Worm (Caenorhabditis elegans) whole organism, young adult: ENCODE measurements around the gene H20E11.2.
A peak's percentile ranks its signal among the peaks of the same experiment; 100 is the strongest.

Experiments
- D2030.7 ChIP-seq: fragments of 200-800 bp; sonication (Bioruptor generic); IDR thresholded peaks from 2 replicates; pipeline ENCODE4 v1.3.6; 2022; ENCODE audit warnings: missing genetic modification reagents, missing genetic modification characterization, missing compliant biosample characterization
- F33H1.4 ChIP-seq: fragments of 200-800 bp; sonication (Bioruptor generic); IDR thresholded peaks from 2 replicates; pipeline ENCODE4 v1.3.6; 2022; ENCODE audit warnings: missing genetic modification reagents, missing genetic modification characterization, missing compliant biosample characterization
- F39B2.1 ChIP-seq: fragments of 200-800 bp; sonication (Bioruptor generic); IDR thresholded peaks from 2 replicates; pipeline ENCODE4 v1.3.6; 2022; ENCODE audit warnings: missing genetic modification reagents, missing genetic modification characterization, missing compliant biosample characterization
- F49E8.2 ChIP-seq: sonication (generic microtip); optimal IDR thresholded peaks from 3 replicates; lab custom pipeline; 2017; ENCODE audit warnings: missing genetic modification characterization, mild to moderate bottlenecking, missing compliant biosample characterization, antibody characterized with exemption, moderate library complexity; ENCODE audit not compliant: insufficient read depth
- F52B5.7 ChIP-seq: sonication (generic microtip); optimal IDR thresholded peaks from 2 replicates; lab custom pipeline; 2016; ENCODE audit warnings: mild to moderate bottlenecking, missing genetic modification characterization, missing compliant biosample characterization
- T26A5.8 ChIP-seq: sonication (generic microtip); optimal IDR thresholded peaks from 2 replicates; lab custom pipeline; 2016; ENCODE audit warnings: missing genetic modification characterization, missing compliant biosample characterization
- Y53G8AR.9 ChIP-seq: fragments of 200-800 bp; sonication (Bioruptor generic); conservative IDR thresholded peaks from 2 replicates; pipeline ENCODE4 v1.3.6; 2022; ENCODE audit warnings: missing genetic modification reagents, missing genetic modification characterization, missing compliant biosample characterization
- ZK185.1 ChIP-seq: sonication (generic microtip); optimal IDR thresholded peaks from 2 replicates; lab custom pipeline; 2016; ENCODE audit warnings: mild to moderate bottlenecking, missing genetic modification characterization, missing compliant biosample characterization; ENCODE audit not compliant: poor library complexity, severe bottlenecking
- aptf-2 ChIP-seq: fragments of 200-800 bp; sonication (Bioruptor generic); conservative IDR thresholded peaks from 2 replicates; pipeline ENCODE4 v1.3.6; 2022; ENCODE audit warnings: missing genetic modification reagents, missing genetic modification characterization, missing compliant biosample characterization
- aptf-3 ChIP-seq: fragments of 200-800 bp; sonication (Bioruptor generic); IDR thresholded peaks from 2 replicates; pipeline ENCODE4 v1.3.6; 2022; ENCODE audit warnings: missing genetic modification characterization, missing compliant biosample characterization
- bed-2 ChIP-seq: fragments of 200-800 bp; sonication (Bioruptor generic); IDR thresholded peaks from 2 replicates; pipeline ENCODE4 v1.3.6; 2022; ENCODE audit warnings: missing genetic modification reagents, missing genetic modification characterization, missing compliant biosample characterization
- cebp-2 ChIP-seq: fragments of 200-800 bp; sonication (Bioruptor generic); IDR thresholded peaks from 2 replicates; pipeline ENCODE4 v1.3.6; 2022; ENCODE audit warnings: missing genetic modification characterization, missing compliant biosample characterization
- ceh-40 ChIP-seq: fragments of 200-800 bp; sonication (Bioruptor generic); IDR thresholded peaks from 2 replicates; pipeline ENCODE4 v1.3.6; 2022; ENCODE audit warnings: missing genetic modification characterization, missing compliant biosample characterization
- ceh-58 ChIP-seq: fragments of 200-800 bp; sonication (Bioruptor generic); IDR thresholded peaks from 2 replicates; pipeline ENCODE4 v1.3.6; 2022; ENCODE audit warnings: missing genetic modification characterization, missing compliant biosample characterization
- ceh-91 ChIP-seq: fragments of 200-800 bp; sonication (Bioruptor generic); IDR thresholded peaks from 2 replicates; pipeline ENCODE4 v1.3.6; 2022; ENCODE audit warnings: missing genetic modification reagents, missing genetic modification characterization, missing compliant biosample characterization
- die-1 ChIP-seq: sonication (generic microtip); optimal IDR thresholded peaks from 2 replicates; lab custom pipeline; 2016; ENCODE audit warnings: missing genotype, mild to moderate bottlenecking, missing genetic modification characterization, missing compliant biosample characterization
- dox-1 ChIP-seq: fragments of 200-800 bp; sonication (Bioruptor generic); IDR thresholded peaks from 2 replicates; pipeline ENCODE4 v1.3.6; 2022; ENCODE audit warnings: missing genetic modification reagents, missing genetic modification characterization, missing compliant biosample characterization
- dpl-1 ChIP-seq: fragments of 150-350 bp; optimal IDR thresholded peaks from 2 replicates; lab custom pipeline; 2014; ENCODE audit warnings: missing biosample characterization, missing genetic modification reagents, missing genetic modification characterization
- efl-1 ChIP-seq: fragments of 150-350 bp; optimal IDR thresholded peaks from 2 replicates; lab custom pipeline; 2014; ENCODE audit warnings: missing biosample characterization, missing genetic modification reagents, missing genetic modification characterization
- egl-44 ChIP-seq: fragments of 200-800 bp; sonication (Bioruptor generic); IDR thresholded peaks from 2 replicates; pipeline ENCODE4 v1.3.6; 2022; ENCODE audit warnings: missing genetic modification reagents, missing genetic modification characterization, missing compliant biosample characterization
- him-1 ChIP-seq: sonication (generic microtip); optimal IDR thresholded peaks from 2 replicates; lab custom pipeline; 2016; ENCODE audit warnings: missing genotype, missing genetic modification reagents, missing genetic modification characterization, missing compliant biosample characterization
- hlh-26 ChIP-seq: fragments of 200-800 bp; sonication (Bioruptor generic); conservative IDR thresholded peaks from 2 replicates; pipeline ENCODE4 v1.3.6; 2022; ENCODE audit warnings: missing genetic modification reagents, missing genetic modification characterization, missing compliant biosample characterization
- hmg-1.2 ChIP-seq: fragments of 200-800 bp; sonication (Bioruptor generic); IDR thresholded peaks from 2 replicates; pipeline ENCODE4 v1.3.6; 2022; ENCODE audit warnings: missing genetic modification reagents, missing genetic modification characterization, missing compliant biosample characterization
- lsl-1 ChIP-seq: fragments of 200-800 bp; sonication (Bioruptor generic); optimal IDR thresholded peaks from 2 replicates; lab custom pipeline; 2018; ENCODE audit warnings: mild to moderate bottlenecking, missing genetic modification characterization, moderate library complexity, missing compliant biosample characterization
- madf-6 ChIP-seq: fragments of 200-800 bp; sonication (Bioruptor generic); IDR thresholded peaks from 2 replicates; pipeline ENCODE4 v1.3.6; 2022; ENCODE audit warnings: missing genetic modification reagents, missing genetic modification characterization, missing compliant biosample characterization
- madf-8 ChIP-seq: fragments of 200-800 bp; sonication (Bioruptor generic); conservative IDR thresholded peaks from 2 replicates; pipeline ENCODE4 v1.3.6; 2022; ENCODE audit warnings: missing genetic modification reagents, missing genetic modification characterization, missing compliant biosample characterization
- nfya-1 ChIP-seq: sonication (generic microtip); optimal IDR thresholded peaks from 2 replicates; lab custom pipeline; 2017; ENCODE audit warnings: antibody characterized with exemption, missing compliant biosample characterization, missing genetic modification characterization, borderline replicate concordance; ENCODE audit not compliant: insufficient read depth
- nfya-2 ChIP-seq: fragments of 200-800 bp; sonication (Bioruptor generic); IDR thresholded peaks from 2 replicates; pipeline ENCODE4 v1.3.6; 2022; ENCODE audit warnings: missing genetic modification reagents, missing genetic modification characterization, missing compliant biosample characterization
- nfyb-1 ChIP-seq: fragments of 200-800 bp; sonication (Bioruptor generic); IDR thresholded peaks from 2 replicates; pipeline ENCODE4 v1.3.6; 2022; ENCODE audit warnings: missing genetic modification reagents, missing genetic modification characterization, missing compliant biosample characterization
- nhr-120 ChIP-seq: fragments of 200-800 bp; sonication (Bioruptor generic); IDR thresholded peaks from 2 replicates; pipeline ENCODE4 v1.3.6; 2022; ENCODE audit warnings: missing genetic modification characterization, missing compliant biosample characterization
- rec-8 ChIP-seq, 2 experiments: sonication (generic microtip); optimal IDR thresholded peaks; 2 replicates each; lab custom pipeline; 2016; ENCODE audit warnings: mild to moderate bottlenecking in 2 of 2, missing genetic modification characterization in 2 of 2, missing genetic modification reagents in 2 of 2, missing genotype in 2 of 2, missing biosample characterization in 1 of 2, missing compliant biosample characterization in 1 of 2, moderate library complexity in 1 of 2
- snpc-1.1 ChIP-seq: sonication (generic microtip); optimal IDR thresholded peaks from 2 replicates; lab custom pipeline; 2017; ENCODE audit warnings: missing genetic modification characterization, mild to moderate bottlenecking, missing compliant biosample characterization, antibody characterized with exemption, moderate library complexity, missing genotype, missing genetic modification reagents; ENCODE audit not compliant: insufficient read depth
- snpc-4 ChIP-seq, 5 experiments: fragments of 150-350 bp in 1 of 5; sonication (generic microtip) in 4 of 5; optimal IDR thresholded peaks; 2 replicates each; lab custom pipeline; 2014 to 2018; ENCODE audit warnings: missing genetic modification characterization in 5 of 5, missing biosample characterization in 3 of 5, antibody characterized with exemption in 2 of 5, mild to moderate bottlenecking in 2 of 5, missing compliant biosample characterization in 2 of 5, missing genotype in 2 of 5, moderate library complexity in 2 of 5, missing genetic modification reagents in 1 of 5
- tbp1 ChIP-seq: fragments of 200-800 bp; sonication (Bioruptor generic); optimal IDR thresholded peaks from 2 replicates; lab custom pipeline; 2018; ENCODE audit warnings: mild to moderate bottlenecking, missing genetic modification characterization, missing compliant biosample characterization
- xnd-1 ChIP-seq: sonication (generic microtip); optimal IDR thresholded peaks from 2 replicates; lab custom pipeline; 2016; ENCODE audit warnings: missing genotype, missing genetic modification reagents, missing genetic modification characterization, missing compliant biosample characterization
- ztf-3 ChIP-seq: fragments of 200-800 bp; sonication (Bioruptor generic); optimal IDR thresholded peaks from 2 replicates; lab custom pipeline; 2018; ENCODE audit warnings: mild to moderate bottlenecking, missing genetic modification characterization, missing compliant biosample characterization

H20E11.2 gene

DNA sequence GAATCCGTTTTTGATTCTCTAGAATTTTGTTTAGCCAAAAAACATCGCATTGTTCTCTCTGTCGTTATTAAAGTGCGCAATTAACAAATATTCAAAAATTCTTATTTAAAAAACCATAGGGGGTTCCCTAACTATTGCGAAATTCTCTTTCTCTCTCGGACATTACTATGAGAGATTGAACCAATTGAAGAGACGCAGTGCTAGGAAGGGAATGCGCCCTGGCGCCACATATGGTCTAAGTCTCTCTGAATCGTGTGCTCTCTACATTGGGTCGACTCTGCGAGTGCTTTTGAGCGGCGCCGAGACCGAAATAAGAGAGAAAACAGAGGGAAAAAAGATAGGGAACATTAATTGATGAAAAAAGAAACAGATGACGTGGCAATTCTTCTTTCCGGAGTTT is 41.7 kb upstream of the H20E11.2 start (continued):
- TF ChIP-seq aptf-2 (GFP tag; lab: Robert Waterston, UW) (no peak), nfyb-1 (0 out of 2 replicates have a peak, but pooled peaks have one; percentile 35), hmg-1.2 (GFP tag; lab: Robert Waterston, UW) (peak; percentile 96), F39B2.1 (GFP tag; lab: Robert Waterston, UW) (no peak), bed-2 (no peak), lsl-1 (GFP tag; lab: Kevin White, UChicago) (no peak), Y53G8AR.9 (GFP tag; lab: Robert Waterston, UW) (0 out of 2 replicates have a peak, but pooled peaks have one; percentile 40), nfya-2 (GFP tag; lab: Robert Waterston, UW) (no peak), egl-44 (GFP tag; lab: Robert Waterston, UW) (no peak), nfya-1 (tag; lab: Kevin White, UChicago) (no peak), T26A5.8 (no peak), ZK185.1 (tag; lab: Kevin White, UChicago) (peak; percentile 21), die-1 (tag; lab: Kevin White, UChicago) (no peak)

DNA sequence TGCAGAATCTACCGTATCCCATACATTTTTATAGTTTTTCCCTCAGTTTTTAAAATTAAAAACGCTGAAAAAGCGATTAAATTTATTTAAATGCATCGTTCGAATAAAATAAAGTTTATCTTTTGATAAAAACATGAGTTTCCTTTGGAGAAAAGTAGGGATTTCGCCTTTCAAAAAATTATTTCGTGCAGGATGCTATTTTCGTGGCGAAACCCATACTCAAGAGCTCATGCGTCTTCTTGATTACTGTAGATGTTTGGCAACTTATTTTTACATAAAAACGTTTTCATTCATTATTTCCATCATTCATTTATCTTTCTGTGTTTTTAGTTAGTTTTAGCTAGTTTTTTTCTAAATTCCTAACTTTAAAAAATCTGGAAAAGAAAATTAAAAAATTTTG is 37.6 kb upstream of the H20E11.2 start:
- TF ChIP-seq rec-8 (tag; optimal IDR thresholded peaks at IDR 0.05; lab: Kevin White, UChicago) (no peak), ceh-58 (GFP tag; lab: Robert Waterston, UW) (no peak), D2030.7 (GFP tag; lab: Robert Waterston, UW) (0 out of 2 replicates have a peak, but pooled peaks have one; percentile 25), tbp1 (GFP tag; lab: Kevin White, UChicago) (peak; percentile 32), dpl-1 (GFP tag; lab: Kevin White, UChicago) (no peak), ceh-40 (GFP tag; lab: Robert Waterston, UW) (no peak), nhr-120 (GFP tag; lab: Robert Waterston, UW) (no peak), ztf-3 (GFP tag; lab: Kevin White, UChicago) (no peak), hlh-26 (GFP tag; lab: Robert Waterston, UW) (no peak), snpc-1.1 (peak; percentile 43), F52B5.7 (no peak), F39B2.1 (GFP tag; lab: Robert Waterston, UW) (no peak), xnd-1 (tag; lab: Kevin White, UChicago) (peak; percentile 60), F33H1.4 (peak; percentile 83), cebp-2 (GFP tag; lab: Robert Waterston, UW) (no peak), F49E8.2 (peak; percentile 34), him-1 (tag; lab: Kevin White, UChicago) (peak; percentile 6), ceh-91 (GFP tag; lab: Robert Waterston, UW) (peak; percentile 59), madf-8 (GFP tag; lab: Robert Waterston, UW) (peak; percentile 26; the same call in 1 of the 2 replicates), snpc-4 (GFP tag; optimal IDR thresholded peaks at IDR 0.05; lab: Kevin White, UChicago) (peak; percentile 60), snpc-4 (tag; optimal IDR thresholded peaks at IDR 0.05; lab: Kevin White, UChicago) (peak in 2 of 4 experiments; percentile 61 to 65), dox-1 (0 out of 2 replicates have a peak, but pooled peaks have one; percentile 4), lsl-1 (GFP tag; lab: Kevin White, UChicago) (peak; percentile 94), efl-1 (GFP tag; lab: Kevin White, UChicago) (peak; percentile 36), aptf-3 (no peak), madf-6 (GFP tag; lab: Robert Waterston, UW) (peak; percentile 73)
- TF ChIP-seq, all 124 proteins: peak for 14
